Worm (Caenorhabditis elegans): ENCODE data around the gene ceh-90.
"Not testable (repeated sequence)": the region's sequence is repeated elsewhere in the genome, so short reads cannot be mapped to it uniquely, and the experiment has no call there.

ce11 chrX:14136795-14137194, 20.0 kb downstream of the ceh-90 start:
- TF ChIP-seq F49E8.2 (tag; optimal IDR thresholded peaks at IDR 0.05; ENCODE audit: insufficient read depth); F37B4.10 (GFP tag; IDR thresholded peaks at IDR 0.05); xnd-1 (tag; optimal IDR thresholded peaks at IDR 0.05); sea-2 (GFP tag; IDR thresholded peaks at IDR 0.05); efl-1 (GFP tag; optimal IDR thresholded peaks at IDR 0.05); ama-1 (optimal IDR thresholded peaks at IDR 0.05); ama-1 (GFP tag; optimal IDR thresholded peaks at IDR 0.05); ztf-26 (tag; optimal IDR thresholded peaks at IDR 0.05); egl-18 (GFP tag; IDR thresholded peaks at IDR 0.05); lsl-1 (GFP tag; optimal IDR thresholded peaks at IDR 0.05); madf-8 (GFP tag; conservative IDR thresholded peaks at IDR 0.05): not testable (repeated sequence)
- TF ChIP-seq mcd-1 (GFP tag; IDR thresholded peaks at IDR 0.05) (0 out of 2 replicates have a peak, but pooled peaks have one; percentile 16), snpc-4 (GFP tag; optimal IDR thresholded peaks at IDR 0.05) (peak; percentile 1), snpc-4 (tag; optimal IDR thresholded peaks at IDR 0.05) (peak in 1 of 4 experiments; percentile 49)

Measured in whole organism, young adult.